Worm (Caenorhabditis elegans): Measurements from ENCODE around the gene srd-45.

DNA sequence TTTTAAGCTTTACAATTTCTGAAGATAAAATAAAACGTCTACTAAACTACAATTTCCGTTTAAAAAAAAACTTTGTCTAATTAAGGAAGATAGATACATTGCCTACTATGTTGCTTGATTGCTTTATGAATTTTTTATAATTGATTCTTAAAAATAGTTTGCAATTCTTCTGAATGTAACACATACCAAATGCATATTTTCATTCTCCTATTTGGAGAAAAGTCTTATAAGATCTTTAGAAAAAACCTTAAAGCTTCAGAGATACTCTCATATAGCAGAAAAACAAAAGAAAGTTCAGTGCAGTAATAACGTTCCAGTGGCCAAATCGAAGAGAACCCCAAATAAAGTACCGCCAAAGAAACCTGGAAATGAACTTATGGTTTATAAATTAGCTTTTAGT lies 22.2 kb upstream of the srd-45 start, which contains the start of gene phf-32:
- TF ChIP-seq ztf-4 (tag; optimal IDR thresholded peaks at IDR 0.05) (no peak), egl-27 (tag; optimal IDR thresholded peaks at IDR 0.05) (no peak), nhr-77 (tag; optimal IDR thresholded peaks at IDR 0.05) (no peak), ceh-16 (tag; optimal IDR thresholded peaks at IDR 0.05) (no peak), lsy-2 (tag; optimal IDR thresholded peaks at IDR 0.05) (no peak), nhr-237 (tag; optimal IDR thresholded peaks at IDR 0.05) (no peak), skn-1 (tag; optimal IDR thresholded peaks at IDR 0.05) (no peak), zag-1 (tag; optimal IDR thresholded peaks at IDR 0.05) (no peak), aly-2 (tag; optimal IDR thresholded peaks at IDR 0.05) (no peak)
